Worm (Caenorhabditis elegans): Measurements from ENCODE around the gene nhr-149.
"Not testable (repeated sequence)": the region's sequence is repeated elsewhere in the genome, so short reads cannot be mapped to it uniquely, and the experiment has no call there.

- TF ChIP-seq tab-1 (GFP tag; IDR thresholded peaks at IDR 0.05); flt-1 (GFP tag; IDR thresholded peaks at IDR 0.05); med-1 (GFP tag; optimal IDR thresholded peaks at IDR 0.05; ENCODE audit: insufficient read depth); T22C8.4 (GFP tag; IDR thresholded peaks at IDR 0.05): not testable (repeated sequence)
Observed at ce11 chrV:7345494-7345893, 3.9 kb downstream of the nhr-149 start, which contains the start of gene nhr-147.

All from whole organism, midembryonic.